Worm (Caenorhabditis elegans): ENCODE data around the gene Y49E10.16.

Gene Y49E10.16

ce11 chrIII:12456801-12457647 lies 26.7 kb downstream of the Y49E10.16 start, which contains the start of the genes scav-3 and Y49E10.21 (continued):
- TF ChIP-seq rnt-1 (tag; optimal IDR thresholded peaks at IDR 0.05) (no peak), egl-13 (tag; optimal IDR thresholded peaks at IDR 0.05) (no peak), nhr-76 (tag; optimal IDR thresholded peaks at IDR 0.05) (no peak), nhr-77 (tag; optimal IDR thresholded peaks at IDR 0.05) (no peak), nhr-71 (tag; optimal IDR thresholded peaks at IDR 0.05) (no peak), egl-27 (tag; optimal IDR thresholded peaks at IDR 0.05) (no peak), C04F5.9 (tag; optimal IDR thresholded peaks at IDR 0.05) (no peak), mef-2 (tag; optimal IDR thresholded peaks at IDR 0.05) (no peak), pag-3 (tag; optimal IDR thresholded peaks at IDR 0.05; ENCODE audit: borderline replicate concordance, insufficient read depth) (no peak), nhr-28 (tag; optimal IDR thresholded peaks at IDR 0.05) (no peak), skn-1 (tag; optimal IDR thresholded peaks at IDR 0.05) (peak; percentile 34), zip-4 (GFP tag; optimal IDR thresholded peaks at IDR 0.05) (no peak), vab-15 (tag; optimal IDR thresholded peaks at IDR 0.05) (no peak), zag-1 (tag; optimal IDR thresholded peaks at IDR 0.05) (no peak), efl-1 (optimal IDR thresholded peaks at IDR 0.05) (peak; percentile 44 to 52), efl-1 (GFP tag; optimal IDR thresholded peaks at IDR 0.05 in 1 of 2) (peak; percentile 21 to 61), fos-1 (tag; optimal IDR thresholded peaks at IDR 0.05) (no peak), ceh-90 (tag; optimal IDR thresholded peaks at IDR 0.05) (no peak), F16B12.6 (tag; optimal IDR thresholded peaks at IDR 0.05) (peak; percentile 17), nhr-11 (tag; optimal IDR thresholded peaks at IDR 0.05) (no peak), Y116A8C.19 (tag; optimal IDR thresholded peaks at IDR 0.05; ENCODE audit: borderline replicate concordance) (no peak), unc-98 (GFP tag; IDR thresholded peaks at IDR 0.05) (no peak), nhr-19 (GFP tag; conservative IDR thresholded peaks at IDR 0.05) (no peak), fkh-10 (GFP tag; optimal IDR thresholded peaks at IDR 0.05) (no peak), mep-1 (tag; optimal IDR thresholded peaks at IDR 0.05) (peak; percentile 63), mab-9 (GFP tag; IDR thresholded peaks at IDR 0.05) (no peak), lin-35 (GFP tag; optimal IDR thresholded peaks at IDR 0.05) (peak; percentile 42 to 66), dpl-1 (GFP tag; optimal IDR thresholded peaks at IDR 0.05) (peak; percentile 9 to 56 (median 41)), sup-37 (GFP tag; optimal IDR thresholded peaks at IDR 0.05) (no peak), fkh-8 (tag; optimal IDR thresholded peaks at IDR 0.05) (no peak), ceh-88 (GFP tag; IDR thresholded peaks at IDR 0.05) (no peak), ztf-4 (tag; optimal IDR thresholded peaks at IDR 0.05) (no peak), mdl-1 (tag; optimal IDR thresholded peaks at IDR 0.05) (no peak), irx-1 (tag; optimal IDR thresholded peaks at IDR 0.05) (no peak), elt-3 (tag; optimal IDR thresholded peaks at IDR 0.05) (peak in 1 of 6 experiments; percentile 18), lin-14 (GFP tag; optimal IDR thresholded peaks at IDR 0.05) (no peak), nhr-12 (tag; optimal IDR thresholded peaks at IDR 0.05) (no peak)

ce11 chrIII:12458970-12459369 lies 28.7 kb downstream of the Y49E10.16 start:
- TF ChIP-seq Y116A8C.19 (tag; optimal IDR thresholded peaks at IDR 0.05; ENCODE audit: borderline replicate concordance) (no peak), efl-1 (optimal IDR thresholded peaks at IDR 0.05) (no peak), efl-1 (GFP tag; optimal IDR thresholded peaks at IDR 0.05 in 1 of 2) (peak in 1 of 2 experiments; percentile 88)

- no peak for TF ChIP-seq aly-2 (tag; optimal IDR thresholded peaks at IDR 0.05)
- no peak for TF ChIP-seq unc-86 (tag; optimal IDR thresholded peaks at IDR 0.05)
- no peak for TF ChIP-seq mef-2 (tag; optimal IDR thresholded peaks at IDR 0.05)
- no peak for TF ChIP-seq C16A3.4 (tag; optimal IDR thresholded peaks at IDR 0.05)
- no peak for TF ChIP-seq nhr-12 (tag; optimal IDR thresholded peaks at IDR 0.05)
- TF ChIP-seq fkh-8 (tag; optimal IDR thresholded peaks at IDR 0.05), result no peak
- no peak for TF ChIP-seq mep-1 (tag; optimal IDR thresholded peaks at IDR 0.05)
- TF ChIP-seq sup-37 (GFP tag; optimal IDR thresholded peaks at IDR 0.05), result no peak
- TF ChIP-seq efl-3 (GFP tag; optimal IDR thresholded peaks at IDR 0.05), result no peak
- no peak for TF ChIP-seq nhr-20 (tag; optimal IDR thresholded peaks at IDR 0.05)
- TF ChIP-seq nhr-237 (tag; optimal IDR thresholded peaks at IDR 0.05), result no peak
Measured at ce11 chrIII:12466310-12466709, 36.0 kb downstream of the Y49E10.16 start, which contains the start of gene pstk-1. Gene pstk-1, plus strand, starts transcription at chrIII:12466610.
